Worm (Caenorhabditis elegans): ENCODE measurements around the gene F07A11.5.

DNA sequence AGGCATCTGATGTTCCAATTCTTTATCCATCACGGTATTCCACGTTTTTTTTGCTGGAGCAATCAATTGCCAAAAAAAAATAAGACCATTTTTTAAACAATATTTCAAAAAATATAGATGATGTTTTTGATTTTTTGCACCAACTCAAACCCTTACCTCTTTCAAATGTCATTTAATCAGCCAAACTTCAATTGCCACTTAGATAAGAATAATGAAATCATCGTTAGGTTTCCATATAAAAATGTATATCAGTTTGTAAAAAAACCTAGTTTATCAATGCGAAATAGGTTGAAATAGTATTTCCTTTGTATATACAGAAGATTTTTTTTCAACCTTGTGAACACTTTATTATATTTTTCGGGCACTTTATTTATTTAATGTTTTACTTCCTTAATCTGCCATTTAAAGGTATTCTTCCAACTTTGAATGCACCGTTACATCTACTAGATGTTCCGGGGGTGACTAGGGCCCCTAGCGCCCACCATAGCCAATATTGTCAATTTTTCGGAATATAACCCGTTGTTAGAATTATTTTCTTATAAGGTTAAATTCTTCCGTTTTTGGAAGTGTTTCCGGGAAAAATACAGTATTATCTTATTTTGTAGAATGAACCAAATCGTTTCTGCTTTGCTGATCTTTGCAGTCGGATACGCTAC lies 42.8 kb upstream of the F07A11.5 start, which contains the start of the genes F54D5.23 and F54D5.4:
- TF ChIP-seq tab-1 (GFP tag; IDR thresholded peaks at IDR 0.05), result no peak
- no peak for TF ChIP-seq ztf-23 (GFP tag; IDR thresholded peaks at IDR 0.05)
- TF ChIP-seq cog-1 (tag; optimal IDR thresholded peaks at IDR 0.05), result no peak
